Fruit fly (Drosophila melanogaster) whole organism, embryonic: ENCODE results near the gene CG17027.

Experiments
- Antp ChIP-seq: fragments of 200-800 bp; sonication (Bioruptor generic); optimal IDR thresholded peaks from 3 replicates; lab custom pipeline; 2016; ENCODE audit warnings: missing biosample characterization, missing genetic modification characterization
- CG10274 ChIP-seq: fragments of 200-800 bp; sonication (Bioruptor generic); optimal IDR thresholded peaks from 3 replicates; lab custom pipeline; 2017; ENCODE audit warnings: missing biosample characterization, mild to moderate bottlenecking, missing genetic modification characterization
- CG10979 ChIP-seq: fragments of 200-800 bp; sonication (Bioruptor generic); optimal IDR thresholded peaks from 2 replicates; lab custom pipeline; 2018; ENCODE audit warnings: missing biosample characterization, mild to moderate bottlenecking, missing genetic modification characterization, moderate library complexity
- CG11093 ChIP-seq: fragments of 200-800 bp; sonication (Bioruptor generic); IDR thresholded peaks from 3 replicates; pipeline ENCODE4 v1.3.6; 2022; ENCODE audit warnings: missing biosample characterization, missing genetic modification characterization
- CG14050 ChIP-seq: fragments of 200-800 bp; sonication (Bioruptor generic); IDR thresholded peaks from 3 replicates; pipeline ENCODE4 v1.3.6; 2022; ENCODE audit warnings: missing biosample characterization, missing genetic modification characterization
- CG14710 ChIP-seq: fragments of 200-800 bp; sonication (Bioruptor generic); optimal IDR thresholded peaks from 3 replicates; lab custom pipeline; 2019; ENCODE audit warnings: missing biosample characterization, mild to moderate bottlenecking, missing genetic modification characterization, moderate library complexity
- CG15514 ChIP-seq: fragments of 200-800 bp; sonication (Bioruptor generic); optimal IDR thresholded peaks from 3 replicates; lab custom pipeline; 2017; ENCODE audit warnings: missing biosample characterization, missing genetic modification characterization, mild to moderate bottlenecking, moderate library complexity, missing genetic modification reagents
- CG17612 ChIP-seq: fragments of 200-800 bp; sonication (Bioruptor generic); IDR thresholded peaks from 2 replicates; pipeline ENCODE4 v1.3.6; 2022; ENCODE audit warnings: missing biosample characterization, missing genetic modification characterization
- CG17912 ChIP-seq: fragments of 200-800 bp; sonication (Bioruptor generic); optimal IDR thresholded peaks from 2 replicates; lab custom pipeline; 2018; ENCODE audit warnings: missing biosample characterization, mild to moderate bottlenecking, missing genetic modification characterization
- CG18262 ChIP-seq: fragments of 200-800 bp; optimal IDR thresholded peaks from 3 replicates; lab custom pipeline; 2019; ENCODE audit warnings: missing biosample characterization, mild to moderate bottlenecking, missing genetic modification characterization, moderate library complexity
- CG1832 ChIP-seq: fragments of 200-800 bp; sonication (Bioruptor generic); optimal IDR thresholded peaks from 2 replicates; lab custom pipeline; 2017; ENCODE audit warnings: missing biosample characterization, mild to moderate bottlenecking, missing genetic modification characterization, inconsistent platforms
- CG2129 ChIP-seq: fragments of 200-800 bp; sonication (Bioruptor generic); IDR thresholded peaks from 2 replicates; pipeline ENCODE4 v1.3.6; 2022; ENCODE audit warnings: missing biosample characterization, missing genetic modification characterization; ENCODE audit not compliant: partially characterized antibody
- CG2199 ChIP-seq: fragments of 200-800 bp; sonication (Bioruptor generic); IDR thresholded peaks from 3 replicates; pipeline ENCODE4 v1.3.6; 2022; ENCODE audit warnings: missing biosample characterization, missing genetic modification characterization
- CG33213 ChIP-seq: fragments of 200-800 bp; sonication (Bioruptor generic); optimal IDR thresholded peaks from 3 replicates; lab custom pipeline; 2016; ENCODE audit warnings: missing biosample characterization, missing genetic modification characterization
- CG43689 ChIP-seq: fragments of 200-800 bp; sonication (Bioruptor generic); IDR thresholded peaks from 2 replicates; pipeline ENCODE4 v1.3.6; 2022; ENCODE audit warnings: missing biosample characterization, missing genetic modification characterization
- CG6854 ChIP-seq: fragments of 200-800 bp; sonication (Bioruptor generic); optimal IDR thresholded peaks from 3 replicates; lab custom pipeline; 2017; ENCODE audit warnings: missing biosample characterization, mild to moderate bottlenecking, missing genetic modification characterization
- CG7839 ChIP-seq: fragments of 200-800 bp; sonication (Bioruptor generic); optimal IDR thresholded peaks from 3 replicates; lab custom pipeline; 2018; ENCODE audit warnings: missing biosample characterization, mild to moderate bottlenecking, missing genetic modification characterization, moderate library complexity
- CG8089 ChIP-seq: fragments of 200-800 bp; sonication (Bioruptor generic); optimal IDR thresholded peaks from 3 replicates; lab custom pipeline; 2016; ENCODE audit warnings: missing biosample characterization, missing genetic modification characterization
- D19A ChIP-seq: fragments of 200-800 bp; optimal IDR thresholded peaks from 3 replicates; lab custom pipeline; 2019; ENCODE audit warnings: missing biosample characterization, mild to moderate bottlenecking, missing genetic modification characterization, moderate library complexity
- Dek ChIP-seq: fragments of 200-800 bp; sonication (Bioruptor generic); optimal IDR thresholded peaks from 3 replicates; lab custom pipeline; 2019; ENCODE audit warnings: missing biosample characterization, mild to moderate bottlenecking, missing genetic modification characterization, moderate library complexity
- Dll ChIP-seq: fragments of 200-800 bp; sonication (Bioruptor generic); IDR thresholded peaks from 4 replicates; pipeline ENCODE4 v1.3.6; 2022; ENCODE audit warnings: missing biosample characterization, missing genetic modification characterization; ENCODE audit not compliant: partially characterized antibody
- Gsc ChIP-seq: fragments of 200-800 bp; sonication (Bioruptor generic); IDR thresholded peaks from 2 replicates; pipeline ENCODE4 v1.3.6; 2022; ENCODE audit warnings: missing biosample characterization, missing genetic modification characterization
- Lpt ChIP-seq: fragments of >200 bp; optimal IDR thresholded peaks from 2 replicates; lab custom pipeline; 2018; ENCODE audit warnings: missing biosample characterization, missing genetic modification characterization
- Mad ChIP-seq: fragments of 200-800 bp; sonication (Bioruptor generic); optimal IDR thresholded peaks from 2 replicates; lab custom pipeline; 2016; ENCODE audit warnings: missing biosample characterization, missing genetic modification characterization
- Med ChIP-seq: fragments of 200-800 bp; sonication (Bioruptor generic); peaks from one replicate; lab custom pipeline; 2016; ENCODE audit warnings: missing biosample characterization, missing genetic modification characterization, mild to moderate bottlenecking, inconsistent platforms, moderate library complexity
- Nf-YA ChIP-seq: fragments of 200-800 bp; sonication (Bioruptor generic); IDR thresholded peaks from 2 replicates; pipeline ENCODE4 v1.3.6; 2022; ENCODE audit warnings: missing biosample characterization, missing genetic modification characterization
- Optix ChIP-seq: fragments of 200-800 bp; sonication (Bioruptor generic); IDR thresholded peaks from 3 replicates; pipeline ENCODE4 v1.3.6; 2022; ENCODE audit warnings: missing biosample characterization, missing genetic modification characterization
- Ravus ChIP-seq: fragments of 200-800 bp; sonication (Bioruptor generic); IDR thresholded peaks from 2 replicates; pipeline ENCODE4 v1.3.6; 2022; ENCODE audit warnings: missing biosample characterization, missing genetic modification characterization
- Sry-δ ChIP-seq: fragments of 200-800 bp; sonication (Bioruptor generic); optimal IDR thresholded peaks from 2 replicates; lab custom pipeline; 2016; ENCODE audit warnings: missing biosample characterization, missing genetic modification characterization
- ash1 ChIP-seq: fragments of 200-800 bp; sonication (Bioruptor generic); optimal IDR thresholded peaks from 2 replicates; lab custom pipeline; 2018; ENCODE audit warnings: missing biosample characterization, mild to moderate bottlenecking, missing genetic modification characterization
- bcd ChIP-seq: fragments of 200-800 bp; sonication (Bioruptor generic); optimal IDR thresholded peaks from 2 replicates; lab custom pipeline; 2017; ENCODE audit warnings: missing biosample characterization, mild to moderate bottlenecking, missing genetic modification characterization
- bowl ChIP-seq: fragments of 200-800 bp; sonication (Bioruptor generic); IDR thresholded peaks from 2 replicates; pipeline ENCODE4 v1.3.6; 2022; ENCODE audit warnings: missing biosample characterization, missing genetic modification characterization
- crc ChIP-seq: fragments of 200-800 bp; sonication (Bioruptor generic); optimal IDR thresholded peaks from 2 replicates; lab custom pipeline; 2016; ENCODE audit warnings: missing biosample characterization, missing genetic modification characterization
- esg ChIP-seq: fragments of 200-800 bp; sonication (Bioruptor generic); conservative IDR thresholded peaks from 2 replicates; pipeline ENCODE4 v1.3.6; 2022; ENCODE audit warnings: missing biosample characterization, missing genetic modification characterization
- hb ChIP-seq: fragments of 200-800 bp; sonication (Bioruptor generic); IDR thresholded peaks from 3 replicates; pipeline ENCODE4 v1.3.6; 2022; ENCODE audit warnings: missing biosample characterization, missing genetic modification characterization; ENCODE audit not compliant: partially characterized antibody
- lab ChIP-seq: fragments of 200-800 bp; sonication (Bioruptor generic); optimal IDR thresholded peaks from 3 replicates; lab custom pipeline; 2017; ENCODE audit warnings: missing biosample characterization, missing genetic modification characterization, mild to moderate bottlenecking, moderate library complexity, missing genetic modification reagents
- lmd ChIP-seq: fragments of 200-800 bp; sonication (Bioruptor generic); IDR thresholded peaks from 2 replicates; pipeline ENCODE4 v1.3.6; 2022; ENCODE audit warnings: missing biosample characterization, missing genetic modification characterization
- luna ChIP-seq: fragments of 200-800 bp; sonication (Bioruptor generic); optimal IDR thresholded peaks from 2 replicates; lab custom pipeline; 2016; ENCODE audit warnings: missing biosample characterization, missing genetic modification characterization
- nerfin-2 ChIP-seq: fragments of 200-800 bp; sonication (Bioruptor generic); IDR thresholded peaks from 2 replicates; pipeline ENCODE4 v1.3.6; 2022; ENCODE audit warnings: missing biosample characterization, missing genetic modification characterization; ENCODE audit not compliant: partially characterized antibody
- otp ChIP-seq: fragments of 200-800 bp; sonication (Bioruptor generic); IDR thresholded peaks from 3 replicates; pipeline ENCODE4, ENCODE4 v1.3.6; 2022; ENCODE audit warnings: missing biosample characterization, missing genetic modification characterization
- pho ChIP-seq: fragments of 200-800 bp; sonication (Bioruptor generic); optimal IDR thresholded peaks from 2 replicates; lab custom pipeline; 2016; ENCODE audit warnings: missing biosample characterization, missing genetic modification characterization
- ro ChIP-seq: fragments of 200-800 bp; sonication (Bioruptor generic); IDR thresholded peaks from 2 replicates; pipeline ENCODE4 v1.3.6; 2022; ENCODE audit warnings: missing biosample characterization, missing genetic modification characterization
- salm ChIP-seq: fragments of 200-800 bp; sonication (Bioruptor generic); optimal IDR thresholded peaks from 2 replicates; lab custom pipeline; 2018; ENCODE audit warnings: missing biosample characterization, mild to moderate bottlenecking, missing genetic modification characterization
- seq ChIP-seq: fragments of 200-800 bp; sonication (Bioruptor generic); IDR thresholded peaks from 2 replicates; pipeline ENCODE4 v1.3.6; 2022; ENCODE audit warnings: missing biosample characterization, missing genetic modification characterization
- sna ChIP-seq: fragments of 200-800 bp; sonication (Bioruptor generic); IDR thresholded peaks from 2 replicates; pipeline ENCODE4 v1.3.6; 2022; ENCODE audit warnings: missing biosample characterization, missing genetic modification characterization; ENCODE audit not compliant: partially characterized antibody
- so ChIP-seq: fragments of 200-800 bp; sonication (Bioruptor generic); IDR thresholded peaks from 3 replicates; pipeline ENCODE4 v1.3.6; 2022; ENCODE audit warnings: missing biosample characterization, missing genetic modification characterization
- sob ChIP-seq: fragments of 200-800 bp; sonication (Bioruptor generic); IDR thresholded peaks from 2 replicates; pipeline ENCODE4 v1.3.6; 2022; ENCODE audit warnings: missing biosample characterization, missing genetic modification characterization
- ssp ChIP-seq: fragments of 200-800 bp; sonication (Bioruptor generic); IDR thresholded peaks from 2 replicates; pipeline ENCODE4 v1.3.6; 2022; ENCODE audit warnings: missing biosample characterization, missing genetic modification characterization
- stwl ChIP-seq: fragments of 200-800 bp; sonication (Bioruptor generic); optimal IDR thresholded peaks from 3 replicates; lab custom pipeline; 2018; ENCODE audit warnings: missing biosample characterization, mild to moderate bottlenecking, missing genetic modification characterization, moderate library complexity
- z ChIP-seq: fragments of 200-800 bp; sonication (Bioruptor generic); IDR thresholded peaks from 3 replicates; pipeline ENCODE4 v1.3.6; 2022; ENCODE audit warnings: missing biosample characterization, missing genetic modification characterization

Gene CG17027

dm6 chr3L:15982783-15983432 is 3.0 kb downstream of the CG17027 start, which contains the start of the genes brm and Arl1 (continued):
- TF ChIP-seq CG1832 (GFP tag; lab: Kevin White, UChicago) (no peak), CG14050 (GFP tag; lab: Robert Waterston, UW) (peak; percentile 98), CG33213 (GFP tag; lab: Kevin White, UChicago) (peak; percentile 74), Sry-δ (GFP tag; lab: Kevin White, UChicago) (peak; percentile 63), crc (peak; percentile 75), CG8089 (GFP tag; lab: Kevin White, UChicago) (peak; percentile 54), Dll (GFP tag; lab: Robert Waterston, UW) (peak; percentile 59; the same call in 2 of the 4 replicates), CG17612 (GFP tag; lab: Robert Waterston, UW) (peak; percentile 98), ash1 (GFP tag; lab: Kevin White, UChicago) (peak; percentile 93), stwl (no peak), CG10274 (GFP tag; lab: Kevin White, UChicago) (peak; percentile 91), so (GFP tag; lab: Robert Waterston, UW) (peak; percentile 99), CG2199 (GFP tag; lab: Robert Waterston, UW) (peak; percentile 99), ssp (peak; percentile 96), Ravus (GFP tag; lab: Robert Waterston, UW) (peak; percentile 97), Med (GFP tag; lab: Kevin White, UChicago) (peak; percentile 98), Optix (GFP tag; lab: Robert Waterston, UW) (peak; percentile 98), lmd (GFP tag; lab: Robert Waterston, UW) (peak; percentile 99), z (GFP tag; lab: Robert Waterston, UW) (peak; percentile 79), luna (peak; percentile 75), Lpt (GFP tag; lab: Kevin White, UChicago) (no peak), CG18262 (tag; lab: Kevin White, UChicago) (peak; percentile 97), CG7839 (peak; percentile 99), Nf-YA (peak; percentile 97), ro (GFP tag; lab: Robert Waterston, UW) (peak; percentile 97), pho (GFP tag; lab: Kevin White, UChicago) (peak; percentile 91), CG6854 (GFP tag; lab: Kevin White, UChicago) (peak; percentile 94), CG17912 (GFP tag; lab: Kevin White, UChicago) (peak; percentile 98), D19A (tag; lab: Kevin White, UChicago) (peak; percentile 90), bcd (GFP tag; lab: Kevin White, UChicago) (peak; percentile 99), Mad (GFP tag; lab: Kevin White, UChicago) (peak; percentile 97), CG10979 (peak; percentile 98), seq (peak; percentile 98), lab (GFP tag; lab: Kevin White, UChicago) (peak; percentile 99), CG43689 (peak; percentile 96), CG11093 (GFP tag; lab: Robert Waterston, UW) (peak; percentile 98), CG15514 (GFP tag; lab: Kevin White, UChicago) (peak; percentile 94), salm (tag; lab: Kevin White, UChicago) (peak; percentile 92), sna (0 out of 2 replicates have a peak, but pooled peaks have one; percentile 9), hb (GFP tag; lab: Robert Waterston, UW) (no peak), nerfin-2 (GFP tag; lab: Robert Waterston, UW) (peak; percentile 14; the same call in 1 of the 2 replicates), CG14710 (peak; percentile 98), otp (GFP tag; lab: Robert Waterston, UW) (peak; percentile 98), Gsc (GFP tag; lab: Robert Waterston, UW) (peak; percentile 98), esg (GFP tag; lab: Robert Waterston, UW) (peak; percentile 99), bowl (GFP tag; lab: Robert Waterston, UW) (peak; percentile 97), Dek (peak; percentile 97), Antp (peak; percentile 78), sob (GFP tag; lab: Robert Waterston, UW) (peak; percentile 100), CG2129 (no peak)
